Fruit fly (Drosophila melanogaster): ENCODE data around the gene CG9109.

DNA sequence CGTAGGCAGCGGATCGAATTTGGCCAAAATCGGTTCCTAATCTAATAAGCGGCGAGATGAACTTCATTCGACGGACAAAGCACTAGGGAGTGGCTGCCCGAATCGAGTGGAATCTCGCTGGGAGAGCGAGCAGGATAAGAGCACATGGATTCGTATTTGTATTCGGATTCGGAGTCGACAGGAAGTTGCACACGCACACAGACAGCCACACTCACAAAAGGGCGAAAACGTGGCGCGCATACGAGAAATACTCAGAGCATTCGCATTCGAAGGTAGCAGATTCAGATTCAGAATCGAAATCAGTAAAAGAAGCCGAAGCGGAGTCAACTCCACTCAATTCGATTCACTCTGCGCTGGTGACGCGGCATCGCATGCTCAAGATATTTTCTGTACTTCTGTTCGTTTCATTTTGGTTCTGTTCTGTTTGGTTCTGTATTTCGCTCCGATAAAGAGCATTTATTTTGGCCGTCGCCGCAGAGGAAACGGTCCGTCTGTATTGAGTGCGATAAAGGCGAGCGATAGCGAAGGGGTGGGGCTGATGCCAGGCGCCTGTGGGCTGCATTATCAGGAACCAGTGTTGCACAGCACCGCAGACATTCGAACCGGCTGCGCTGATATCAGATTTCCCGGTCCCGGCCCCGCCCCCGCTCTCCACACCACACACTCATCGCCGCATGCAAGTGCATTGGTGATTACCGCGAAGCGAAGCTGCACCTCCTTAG lies 55.7 kb downstream of the CG9109 start:
- no peak for TF ChIP-seq psq (optimal IDR thresholded peaks at IDR 0.05)
- TF ChIP-seq pan (optimal IDR thresholded peaks at IDR 0.05) = no peak
- no peak for TF ChIP-seq CG8478 (optimal IDR thresholded peaks at IDR 0.05)

All from whole organism.